Worm (Caenorhabditis elegans) whole organism, L3 larva: ENCODE data around the gene wrt-1.

Experiments
- R02D3.7 ChIP-seq: fragments of 150-350 bp; optimal IDR thresholded peaks from 2 replicates; lab custom pipeline; 2014; ENCODE audit warnings: missing biosample characterization, missing genetic modification characterization
- aly-2 ChIP-seq: fragments of 150-350 bp; optimal IDR thresholded peaks from 2 replicates; lab custom pipeline; 2014; ENCODE audit warnings: missing biosample characterization, missing genetic modification characterization
- ama-1 ChIP-seq: fragments of 150-350 bp; optimal IDR thresholded peaks from 2 replicates; lab custom pipeline; 2018
- ceh-16 ChIP-seq: sonication (generic microtip); optimal IDR thresholded peaks from 2 replicates; lab custom pipeline; 2017; ENCODE audit warnings: missing biosample characterization, missing genetic modification characterization
- ceh-82 ChIP-seq: fragments of 150-350 bp; optimal IDR thresholded peaks from 2 replicates; lab custom pipeline; 2014; ENCODE audit warnings: missing biosample characterization, missing genetic modification characterization
- daf-12 ChIP-seq: fragments of 150-350 bp; optimal IDR thresholded peaks from 2 replicates; lab custom pipeline; 2014; ENCODE audit warnings: missing biosample characterization, missing genetic modification reagents, missing genetic modification characterization
- egl-27 ChIP-seq: sonication (generic microtip); optimal IDR thresholded peaks from 4 replicates; lab custom pipeline; 2017; ENCODE audit warnings: missing biosample characterization, missing genetic modification reagents, missing genetic modification characterization
- elt-1 ChIP-seq: fragments of 150-350 bp; optimal IDR thresholded peaks from 2 replicates; lab custom pipeline; 2014; ENCODE audit warnings: missing biosample characterization, missing genetic modification characterization
- elt-2 ChIP-seq: sonication (generic microtip); optimal IDR thresholded peaks from 2 replicates; lab custom pipeline; 2016; ENCODE audit warnings: missing genetic modification reagents, mild to moderate bottlenecking, missing genetic modification characterization, missing compliant biosample characterization
- elt-3 ChIP-seq, 3 experiments: fragments of 150-350 bp in 1 of 3; sonication (generic microtip) in 2 of 3; optimal IDR thresholded peaks; 2 replicates in 2 of 3; 4 replicates in 1 of 3; lab custom pipeline; 2014 to 2017; ENCODE audit warnings: missing biosample characterization in 3 of 3, missing genetic modification characterization in 3 of 3
- eor-1 ChIP-seq, 2 experiments: fragments of 150-350 bp; optimal IDR thresholded peaks; 2 replicates each; lab custom pipeline; 2014 to 2018; ENCODE audit warnings: missing biosample characterization in 2 of 2, missing genetic modification characterization in 2 of 2
- fkh-10 ChIP-seq: sonication (generic microtip); optimal IDR thresholded peaks from 2 replicates; lab custom pipeline; 2017; ENCODE audit warnings: missing biosample characterization, missing genetic modification reagents, missing genetic modification characterization
- fkh-2 ChIP-seq: fragments of 150-350 bp; optimal IDR thresholded peaks from 2 replicates; lab custom pipeline; 2014; ENCODE audit warnings: missing biosample characterization, missing genetic modification reagents, missing genetic modification characterization
- fos-1 ChIP-seq: fragments of 150-350 bp; optimal IDR thresholded peaks from 2 replicates; lab custom pipeline; 2014; ENCODE audit warnings: missing biosample characterization, missing genetic modification characterization
- hmg-11 ChIP-seq: sonication (generic microtip); optimal IDR thresholded peaks from 2 replicates; lab custom pipeline; 2016; ENCODE audit warnings: missing genetic modification characterization, missing compliant biosample characterization
- jun-1 ChIP-seq: fragments of 150-350 bp; optimal IDR thresholded peaks from 2 replicates; lab custom pipeline; 2014; ENCODE audit warnings: missing biosample characterization, missing genetic modification reagents, missing genetic modification characterization
- lin-15B ChIP-seq: fragments of 150-350 bp; optimal IDR thresholded peaks from 2 replicates; lab custom pipeline; 2014; ENCODE audit warnings: missing biosample characterization, missing genetic modification characterization
- lin-39 ChIP-seq: fragments of 150-350 bp; optimal IDR thresholded peaks from 2 replicates; lab custom pipeline; 2018; ENCODE audit warnings: missing biosample characterization, missing genetic modification reagents, missing genetic modification characterization
- lsy-12 ChIP-seq: sonication (generic microtip); optimal IDR thresholded peaks from 2 replicates; lab custom pipeline; 2016; ENCODE audit warnings: mild to moderate bottlenecking, missing genetic modification characterization, missing compliant biosample characterization
- mdl-1 ChIP-seq: fragments of 150-350 bp; optimal IDR thresholded peaks from 2 replicates; lab custom pipeline; 2014; ENCODE audit warnings: missing biosample characterization, missing genetic modification characterization
- mml-1 ChIP-seq: fragments of 150-350 bp; sonication (generic microtip); optimal IDR thresholded peaks from 3 replicates; lab custom pipeline; 2014; ENCODE audit warnings: missing biosample characterization, missing genetic modification characterization
- nfya-1 ChIP-seq: sonication (generic microtip); optimal IDR thresholded peaks from 2 replicates; lab custom pipeline; 2017; ENCODE audit warnings: missing genetic modification characterization, mild to moderate bottlenecking, missing compliant biosample characterization, antibody characterized with exemption, moderate library complexity; ENCODE audit not compliant: insufficient read depth
- nhr-11 ChIP-seq: fragments of 150-350 bp; optimal IDR thresholded peaks from 2 replicates; lab custom pipeline; 2014; ENCODE audit warnings: missing biosample characterization, missing genetic modification characterization
- nhr-12 ChIP-seq: fragments of 150-350 bp; optimal IDR thresholded peaks from 2 replicates; lab custom pipeline; 2014; ENCODE audit warnings: missing biosample characterization, missing genetic modification characterization
- nhr-23 ChIP-seq: fragments of 150-350 bp; optimal IDR thresholded peaks from 2 replicates; lab custom pipeline; 2014; ENCODE audit warnings: missing biosample characterization, missing genetic modification reagents, missing genetic modification characterization
- nhr-237 ChIP-seq: fragments of 150-350 bp; optimal IDR thresholded peaks from 2 replicates; lab custom pipeline; 2014; ENCODE audit warnings: missing biosample characterization, missing genetic modification characterization
- nhr-25 ChIP-seq: sonication (generic microtip); optimal IDR thresholded peaks from 2 replicates; lab custom pipeline; 2017; ENCODE audit warnings: missing biosample characterization, missing genetic modification characterization
- nhr-28 ChIP-seq: fragments of 150-350 bp; optimal IDR thresholded peaks from 2 replicates; lab custom pipeline; 2014; ENCODE audit warnings: missing biosample characterization, missing genetic modification characterization
- nhr-67 ChIP-seq: fragments of 150-350 bp; optimal IDR thresholded peaks from 2 replicates; lab custom pipeline; 2014; ENCODE audit warnings: missing biosample characterization, missing genetic modification characterization
- nhr-76 ChIP-seq: fragments of 150-350 bp; sonication (generic microtip); optimal IDR thresholded peaks from 5 replicates; lab custom pipeline; 2014; ENCODE audit warnings: missing biosample characterization, missing genetic modification characterization
- nhr-77 ChIP-seq: fragments of 150-350 bp; optimal IDR thresholded peaks from 2 replicates; lab custom pipeline; 2014; ENCODE audit warnings: missing biosample characterization, missing genetic modification characterization
- pha-4 ChIP-seq: fragments of 150-350 bp; optimal IDR thresholded peaks from 2 replicates; lab custom pipeline; 2014; ENCODE audit warnings: missing biosample characterization, missing genetic modification reagents, missing genetic modification characterization
- pqm-1 ChIP-seq: fragments of 150-350 bp; optimal IDR thresholded peaks from 2 replicates; lab custom pipeline; 2017; ENCODE audit warnings: missing biosample characterization, missing genetic modification characterization, inconsistent platforms
- sea-2 ChIP-seq: fragments of 150-350 bp; sonication (generic microtip); optimal IDR thresholded peaks from 4 replicates; lab custom pipeline; 2014; ENCODE audit warnings: missing biosample characterization, missing genetic modification reagents, missing genetic modification characterization
- skn-1 ChIP-seq: fragments of 150-350 bp; optimal IDR thresholded peaks from 2 replicates; lab custom pipeline; 2014; ENCODE audit warnings: missing biosample characterization, missing genetic modification characterization
- snpc-4 ChIP-seq: fragments of 150-350 bp; optimal IDR thresholded peaks from 2 replicates; lab custom pipeline; 2014; ENCODE audit warnings: missing biosample characterization, missing genetic modification characterization
- tbx-2 ChIP-seq: sonication (generic microtip); optimal IDR thresholded peaks from 2 replicates; lab custom pipeline; 2016; ENCODE audit warnings: mild to moderate bottlenecking, missing genetic modification characterization, missing compliant biosample characterization
- unc-39 ChIP-seq: sonication (generic microtip); optimal IDR thresholded peaks from 4 replicates; lab custom pipeline; 2017; ENCODE audit warnings: missing biosample characterization, missing genetic modification characterization
- unc-62 ChIP-seq: fragments of 150-350 bp; sonication (generic microtip); optimal IDR thresholded peaks from 4 replicates; lab custom pipeline; 2014; ENCODE audit warnings: missing biosample characterization, missing genetic modification reagents, missing genetic modification characterization
- zag-1 ChIP-seq: fragments of 150-350 bp; optimal IDR thresholded peaks from 2 replicates; lab custom pipeline; 2014; ENCODE audit warnings: missing biosample characterization, missing genetic modification characterization
- ztf-11 ChIP-seq: fragments of 150-350 bp; optimal IDR thresholded peaks from 2 replicates; lab custom pipeline; 2014; ENCODE audit warnings: missing biosample characterization, missing genetic modification characterization
- ztf-4 ChIP-seq: fragments of 150-350 bp; optimal IDR thresholded peaks from 2 replicates; lab custom pipeline; 2014; ENCODE audit warnings: missing biosample characterization, missing genetic modification characterization

The wrt-1 gene

ce11 chrII:7505005-7505404, 25.8 kb upstream of the wrt-1 start, which contains the start of gene C28F5.1:
TSS of gene C28F5.1 (plus strand) at chrII:7505305.
- TF ChIP-seq fkh-10 (GFP tag; lab: Kevin White, UChicago) (no peak), R02D3.7 (tag; lab: Kevin White, UChicago) (no peak), elt-2 (tag; lab: Kevin White, UChicago) (no peak), skn-1 (tag; lab: Kevin White, UChicago) (no peak), nhr-25 (no peak), unc-39 (tag; lab: Kevin White, UChicago) (no peak), daf-12 (tag; lab: Kevin White, UChicago) (no peak), nhr-237 (no peak), nhr-12 (no peak), nhr-76 (tag; lab: Kevin White, UChicago) (no peak), jun-1 (no peak), sea-2 (GFP tag; lab: Kevin White, UChicago) (no peak)

ce11 chrII:7519221-7519620, 11.6 kb upstream of the wrt-1 start, which contains the start of gene glb-9:
TSS of gene glb-9 (minus strand) at chrII:7519321.
- TF ChIP-seq lin-15B (tag; lab: Kevin White, UChicago) (no peak), R02D3.7 (tag; lab: Kevin White, UChicago) (no peak), elt-1 (tag; lab: Kevin White, UChicago) (no peak), nhr-76 (tag; lab: Kevin White, UChicago) (no peak), aly-2 (no peak), ama-1 (no peak), mdl-1 (no peak), hmg-11 (tag; lab: Kevin White, UChicago) (no peak), nfya-1 (tag; lab: Kevin White, UChicago) (no peak), egl-27 (tag; lab: Kevin White, UChicago) (no peak), ceh-16 (tag; lab: Kevin White, UChicago) (no peak), jun-1 (no peak)
- TF ChIP-seq, all 47 proteins: peak for 0

- no peak for TF ChIP-seq nhr-76 (tag; lab: Kevin White, UChicago)
- no peak for TF ChIP-seq sea-2 (GFP tag; lab: Kevin White, UChicago)
- TF ChIP-seq aly-2, result no peak
- TF ChIP-seq fkh-2 (tag; lab: Kevin White, UChicago), result no peak
- TF ChIP-seq skn-1 (tag; lab: Kevin White, UChicago), result no peak
- no peak for TF ChIP-seq lsy-12
- TF ChIP-seq ama-1, result no peak
- TF ChIP-seq eor-1 (tag; optimal IDR thresholded peaks at IDR 0.05; lab: Kevin White, UChicago), result no peak
These were observed 9.4 kb upstream of the wrt-1 start for ce11 chrII:7521420-7521819.

ce11 chrII:7523281-7523680, 7.5 kb upstream of the wrt-1 start, which contains the start of gene ZK1290.15:
TSS of gene ZK1290.15 (plus strand) at chrII:7523581.
- no peak for TF ChIP-seq lsy-12
- TF ChIP-seq fkh-10 (GFP tag; lab: Kevin White, UChicago), result no peak
- no peak for TF ChIP-seq lin-15B (tag; lab: Kevin White, UChicago)
- TF ChIP-seq fos-1 (tag; lab: Kevin White, UChicago), result no peak
- TF ChIP-seq hmg-11 (tag; lab: Kevin White, UChicago), result no peak
- TF ChIP-seq lin-39, result no peak
- no peak for TF ChIP-seq ztf-11 (tag; lab: Kevin White, UChicago)
- TF ChIP-seq eor-1 (tag; optimal IDR thresholded peaks at IDR 0.05; lab: Kevin White, UChicago), result no peak
- no peak for TF ChIP-seq sea-2 (GFP tag; lab: Kevin White, UChicago)
- TF ChIP-seq pha-4 (tag; lab: Kevin White, UChicago), result no peak
- no peak for TF ChIP-seq elt-3 (tag; optimal IDR thresholded peaks at IDR 0.05; lab: Kevin White, UChicago)

- TF ChIP-seq nhr-25, result no peak
- no peak for TF ChIP-seq nhr-67 (tag; lab: Kevin White, UChicago)
- TF ChIP-seq zag-1 (tag; lab: Kevin White, UChicago), result no peak
- no peak for TF ChIP-seq unc-62 (GFP tag; lab: Kevin White, UChicago)
- TF ChIP-seq lsy-12, result no peak
- no peak for TF ChIP-seq ama-1
- TF ChIP-seq mml-1, result no peak
- no peak for TF ChIP-seq tbx-2 (tag; lab: Kevin White, UChicago)
- TF ChIP-seq unc-39 (tag; lab: Kevin White, UChicago), result no peak
- TF ChIP-seq snpc-4 (tag; lab: Kevin White, UChicago), result no peak
- no peak for TF ChIP-seq nhr-28
- TF ChIP-seq aly-2, result no peak
- no peak for TF ChIP-seq nhr-11 (tag; lab: Kevin White, UChicago)
- TF ChIP-seq nhr-23, result no peak
- TF ChIP-seq ceh-82 (tag; lab: Kevin White, UChicago), result no peak
- no peak for TF ChIP-seq nhr-77 (tag; lab: Kevin White, UChicago)
- TF ChIP-seq elt-3 (tag; optimal IDR thresholded peaks at IDR 0.05; lab: Kevin White, UChicago), result no peak
- no peak for TF ChIP-seq eor-1 (tag; optimal IDR thresholded peaks at IDR 0.05; lab: Kevin White, UChicago)
- TF ChIP-seq ztf-4 (tag; lab: Kevin White, UChicago), result no peak
- TF ChIP-seq pqm-1 (tag; lab: Kevin White, UChicago), result no peak
These were observed 5.3 kb upstream of the wrt-1 start, which contains the start of the genes ZK1290.7 and rnh-1.1 for ce11 chrII:7525458-7525857. TSS of gene ZK1290.7 (minus strand) at chrII:7525558. TSS of gene rnh-1.1 (plus strand) at chrII:7525738.
